Fruit fly (Drosophila melanogaster): ENCODE data around the gene Golgin104.

Gene Golgin104

DNA sequence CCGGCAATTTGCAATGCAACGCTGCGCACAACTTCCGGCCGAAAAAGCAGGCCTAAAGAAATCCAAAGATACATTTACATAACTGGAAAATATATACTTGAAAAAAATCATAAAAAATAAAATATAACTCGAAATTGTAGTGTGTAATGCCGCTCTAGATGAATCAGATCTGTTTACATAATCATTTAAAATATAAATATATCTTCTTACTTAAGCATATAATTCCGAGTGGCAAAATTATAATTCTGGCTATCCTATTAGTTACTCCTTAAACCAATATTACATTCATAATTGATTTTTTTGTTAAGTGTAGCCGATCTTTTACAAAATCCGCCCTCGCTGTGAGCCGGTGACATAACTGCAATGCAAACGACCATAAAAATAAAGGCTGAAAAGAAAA is 12.3 kb downstream of the Golgin104 start (continued):
- TF ChIP-seq CG7839 (tag; optimal IDR thresholded peaks at IDR 0.05), result no peak
- TF ChIP-seq CG10147 (GFP tag; optimal IDR thresholded peaks at IDR 0.05), result no peak
- no peak for TF ChIP-seq CG2120 (GFP tag; optimal IDR thresholded peaks at IDR 0.05)
- TF ChIP-seq sisA (GFP tag; IDR thresholded peaks at IDR 0.05), result no peak
- TF ChIP-seq CG17359 (tag; optimal IDR thresholded peaks at IDR 0.05), result peak; percentile 40
- TF ChIP-seq CG6689 (GFP tag; IDR thresholded peaks at IDR 0.05), result 0 out of 2 replicates have a peak, but pooled peaks have one; percentile 17
- no peak for TF ChIP-seq Nf-YB (GFP tag; optimal IDR thresholded peaks at IDR 0.05)
- no peak for TF ChIP-seq HLH4C (GFP tag; IDR thresholded peaks at IDR 0.05; ENCODE audit: partially characterized antibody)
- no peak for TF ChIP-seq pb (GFP tag; optimal IDR thresholded peaks at IDR 0.05)
- TF ChIP-seq CG15269 (tag; optimal IDR thresholded peaks at IDR 0.05), result peak; percentile 17
- 0 out of 3 replicates have a peak, but pooled peaks have one; percentile 9 for TF ChIP-seq ci (GFP tag; IDR thresholded peaks at IDR 0.05)
- TF ChIP-seq CG16813 (GFP tag; IDR thresholded peaks at IDR 0.05; ENCODE audit: partially characterized antibody), result no peak
- no peak for TF ChIP-seq Meics (GFP tag; optimal IDR thresholded peaks at IDR 0.05)
- TF ChIP-seq vnd (GFP tag; IDR thresholded peaks at IDR 0.05; ENCODE audit: partially characterized antibody), result no peak
- TF ChIP-seq Dad (GFP tag; optimal IDR thresholded peaks at IDR 0.05), result no peak
- peak; percentile 59 for TF ChIP-seq Sox102F (GFP tag; optimal IDR thresholded peaks at IDR 0.05)
- no peak for TF ChIP-seq CG18476 (GFP tag; optimal IDR thresholded peaks at IDR 0.05)
- no peak for TF ChIP-seq CG18764 (GFP tag; optimal IDR thresholded peaks at IDR 0.05)
- TF ChIP-seq Dref (GFP tag; IDR thresholded peaks at IDR 0.05), result no peak
- TF ChIP-seq hkb (optimal IDR thresholded peaks at IDR 0.05), result no peak
- TF ChIP-seq hkb (GFP tag; IDR thresholded peaks at IDR 0.05), result peak; percentile 53
- TF ChIP-seq CG31441 (GFP tag; IDR thresholded peaks at IDR 0.05), result peak; percentile 42; the same call in 1 of the 2 replicates
- peak; percentile 57 for TF ChIP-seq dmrt99B (tag; optimal IDR thresholded peaks at IDR 0.05)
- peak; percentile 23; the same call in 1 of the 3 replicates for TF ChIP-seq row (GFP tag; IDR thresholded peaks at IDR 0.05)
- no peak for TF ChIP-seq CG7357 (GFP tag; IDR thresholded peaks at IDR 0.05)
- TF ChIP-seq Ptx1 (GFP tag; IDR thresholded peaks at IDR 0.05), result peak; percentile 37; the same call in 1 of the 2 replicates
- peak; percentile 0 for TF ChIP-seq fd96Cb (tag; optimal IDR thresholded peaks at IDR 0.05)
- TF ChIP-seq CG8924 (tag; optimal IDR thresholded peaks at IDR 0.05), result no peak
- TF ChIP-seq Hr51 (GFP tag; optimal IDR thresholded peaks at IDR 0.05), result peak in 1 of 2 experiments; percentile 52
- no peak for TF ChIP-seq Ssrp (tag; optimal IDR thresholded peaks at IDR 0.05)
- peak; percentile 2 for TF ChIP-seq CoRest (tag; optimal IDR thresholded peaks at IDR 0.05)
- TF ChIP-seq slbo (GFP tag; IDR thresholded peaks at IDR 0.05), result no peak
- TF ChIP-seq Ets65A (GFP tag), result peak; percentile 57
- TF ChIP-seq CG17385 (GFP tag; optimal IDR thresholded peaks at IDR 0.05), result no peak
- no peak for TF ChIP-seq rib (GFP tag; IDR thresholded peaks at IDR 0.05)
- no peak for TF ChIP-seq CG13296 (GFP tag; optimal IDR thresholded peaks at IDR 0.05)
- TF ChIP-seq BEAF-32 (GFP tag; optimal IDR thresholded peaks at IDR 0.05), result no peak
- TF ChIP-seq CG10209 (GFP tag; optimal IDR thresholded peaks at IDR 0.05), result no peak
- TF ChIP-seq gcm (GFP tag; optimal IDR thresholded peaks at IDR 0.05), result no peak
- TF ChIP-seq CG4360 (GFP tag; IDR thresholded peaks at IDR 0.05), result no peak
- TF ChIP-seq phol (tag; optimal IDR thresholded peaks at IDR 0.05), result peak; percentile 18
- no peak for TF ChIP-seq Optix (GFP tag; IDR thresholded peaks at IDR 0.05)
- TF ChIP-seq CG3281 (GFP tag; optimal IDR thresholded peaks at IDR 0.05), result no peak
- TF ChIP-seq nmo (GFP tag; optimal IDR thresholded peaks at IDR 0.05), result no peak
- 0 out of 2 replicates have a peak, but pooled peaks have one; percentile 25 for TF ChIP-seq ttk (GFP tag; IDR thresholded peaks at IDR 0.05)
- no peak for TF ChIP-seq corto (GFP tag; optimal IDR thresholded peaks at IDR 0.05)
- no peak for TF ChIP-seq scrt (GFP tag; optimal IDR thresholded peaks at IDR 0.05)
- no peak for TF ChIP-seq Hr78 (GFP tag; optimal IDR thresholded peaks at IDR 0.05)
- no peak for TF ChIP-seq ATbp (GFP tag; optimal IDR thresholded peaks at IDR 0.05)
- no peak for TF ChIP-seq CG2199 (GFP tag; IDR thresholded peaks at IDR 0.05)
